Worm (Caenorhabditis elegans) whole organism, midembryonic: ENCODE results near the gene ilys-2.

ENCODE experiments used
- flt-1 ChIP-seq: fragments of 200-800 bp; sonication (Bioruptor generic); IDR thresholded peaks from 2 replicates; pipeline ENCODE4 v1.3.6; 2022; ENCODE audit warnings: missing genetic modification characterization, missing compliant biosample characterization
- tab-1 ChIP-seq: fragments of 200-800 bp; sonication (Bioruptor generic); IDR thresholded peaks from 2 replicates; pipeline ENCODE4 v1.3.6; 2022; ENCODE audit warnings: missing genetic modification characterization, missing compliant biosample characterization
- ztf-23 ChIP-seq: fragments of 200-800 bp; sonication (Bioruptor generic); IDR thresholded peaks from 2 replicates; pipeline ENCODE4 v1.3.6; 2022; ENCODE audit warnings: missing genetic modification reagents, missing genetic modification characterization, missing compliant biosample characterization
- ztf-29 ChIP-seq: fragments of 200-800 bp; sonication (Bioruptor generic); IDR thresholded peaks from 2 replicates; pipeline ENCODE4 v1.3.6; 2022; ENCODE audit warnings: missing genetic modification reagents, missing genetic modification characterization, missing compliant biosample characterization

DNA sequence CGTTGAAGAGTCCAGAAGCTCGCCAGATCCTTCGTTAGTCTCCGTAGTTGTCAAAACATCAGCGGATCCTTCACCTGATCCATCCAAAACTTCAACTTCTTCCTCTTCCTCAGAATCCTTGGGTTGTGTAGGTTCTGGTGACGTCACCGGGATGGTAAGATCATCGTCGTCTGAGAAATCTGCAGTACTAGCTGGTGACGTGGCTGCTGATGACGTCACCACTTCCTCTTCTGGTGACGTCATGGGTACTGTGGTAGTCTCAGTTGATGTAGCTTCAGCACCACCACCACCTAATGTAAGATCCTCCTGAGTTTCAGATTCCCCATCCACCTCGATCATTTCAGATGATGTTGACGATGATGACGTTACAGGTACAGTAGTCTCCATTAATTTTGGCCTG lies 6.1 kb upstream of the ilys-2 start:
- no peak for TF ChIP-seq tab-1
- TF ChIP-seq ztf-23 (GFP tag; lab: Robert Waterston, UW), result no peak
- TF ChIP-seq flt-1, result no peak
- no peak for TF ChIP-seq ztf-29 (GFP tag; lab: Robert Waterston, UW)
